Worm (Caenorhabditis elegans): ENCODE results near the gene nep-9.

Gene nep-9

DNA sequence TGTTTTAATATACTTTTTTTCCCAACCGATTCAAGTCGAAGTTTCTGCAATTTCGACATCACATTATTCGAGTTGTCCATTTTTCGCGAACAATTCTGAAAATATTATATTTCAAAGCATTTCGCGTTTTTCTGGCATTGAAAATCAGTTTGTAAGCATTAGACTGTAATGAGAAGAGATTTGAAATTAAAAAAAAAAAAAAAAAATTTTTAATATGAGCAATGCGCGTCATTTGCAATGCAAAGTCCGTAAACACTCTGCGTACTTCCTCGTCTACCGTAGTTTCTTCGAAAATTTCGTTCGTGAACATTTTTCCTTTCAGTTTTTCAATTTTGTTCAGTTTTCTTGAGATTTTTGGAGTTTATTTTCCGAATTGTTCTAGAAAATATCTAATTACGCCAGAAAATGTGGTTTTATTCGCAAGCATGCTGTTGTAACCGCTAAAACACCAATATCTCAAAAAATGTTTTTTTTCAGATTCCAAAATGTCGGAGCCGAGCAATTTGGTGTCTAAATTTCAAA is 46.2 kb upstream of the nep-9 start, which contains the start of the genes C16C8.5 and C16C8.16:
Gene C16C8.5 (minus strand): TSS at position 101 of the 522 bp plus-strand sequence.
Gene C16C8.16 (plus strand): TSS at position 472 of the 522 bp plus-strand sequence.
- TF ChIP-seq eyg-1 (tag; optimal IDR thresholded peaks at IDR 0.05) (no peak), pat-9 (tag; optimal IDR thresholded peaks at IDR 0.05) (no peak), pros-1 (tag; optimal IDR thresholded peaks at IDR 0.05) (no peak)

DNA sequence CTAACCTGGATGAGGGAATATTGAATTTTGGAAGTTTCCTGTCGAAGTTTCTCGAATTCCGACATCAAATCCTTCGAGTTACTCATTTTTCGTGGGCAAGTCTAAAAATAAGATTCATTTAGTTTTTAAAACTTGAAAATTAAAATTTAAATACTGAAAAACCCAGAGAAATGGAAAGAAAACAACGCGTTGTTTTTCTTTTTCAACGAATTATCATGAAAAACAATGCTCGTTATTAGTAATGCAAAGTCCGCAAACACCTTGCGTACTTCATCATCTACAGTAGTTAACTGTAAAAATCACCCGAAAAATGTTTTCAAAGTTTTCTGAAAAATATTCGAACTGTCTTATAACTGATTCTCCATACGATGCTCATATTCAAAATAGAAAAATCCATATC is 45.2 kb upstream of the nep-9 start, which contains the start of gene C16C8.4:
Gene C16C8.4 (minus strand): TSS at position 101 of the 400 bp plus-strand sequence.
- TF ChIP-seq pat-9 (tag; optimal IDR thresholded peaks at IDR 0.05) (no peak), hlh-30 (tag; optimal IDR thresholded peaks at IDR 0.05; ENCODE audit: insufficient read depth) (no peak), unc-3 (GFP tag; conservative IDR thresholded peaks at IDR 0.05) (no peak), unc-3 (tag; optimal IDR thresholded peaks at IDR 0.05) (no peak), ceh-30 (tag; optimal IDR thresholded peaks at IDR 0.05) (no peak), pros-1 (tag; optimal IDR thresholded peaks at IDR 0.05) (no peak), ceh-45 (GFP tag; IDR thresholded peaks at IDR 0.05) (no peak), F13H6.1 (tag; optimal IDR thresholded peaks at IDR 0.05) (no peak), pag-3 (tag; optimal IDR thresholded peaks at IDR 0.05; ENCODE audit: borderline replicate concordance) (no peak), madf-2 (tag; optimal IDR thresholded peaks at IDR 0.05) (no peak), sdc-2 (tag; optimal IDR thresholded peaks at IDR 0.05) (no peak), ceh-31 (tag; optimal IDR thresholded peaks at IDR 0.05) (no peak), K09A11.1 (tag; optimal IDR thresholded peaks at IDR 0.05; ENCODE audit: insufficient read depth) (no peak), fkh-10 (GFP tag; optimal IDR thresholded peaks at IDR 0.05) (no peak), ceh-14 (tag; optimal IDR thresholded peaks at IDR 0.05) (no peak), sox-2 (GFP tag; IDR thresholded peaks at IDR 0.05) (no peak), C38D4.7 (GFP tag; optimal IDR thresholded peaks at IDR 0.05) (no peak), ceh-18 (tag; optimal IDR thresholded peaks at IDR 0.05) (no peak)

DNA sequence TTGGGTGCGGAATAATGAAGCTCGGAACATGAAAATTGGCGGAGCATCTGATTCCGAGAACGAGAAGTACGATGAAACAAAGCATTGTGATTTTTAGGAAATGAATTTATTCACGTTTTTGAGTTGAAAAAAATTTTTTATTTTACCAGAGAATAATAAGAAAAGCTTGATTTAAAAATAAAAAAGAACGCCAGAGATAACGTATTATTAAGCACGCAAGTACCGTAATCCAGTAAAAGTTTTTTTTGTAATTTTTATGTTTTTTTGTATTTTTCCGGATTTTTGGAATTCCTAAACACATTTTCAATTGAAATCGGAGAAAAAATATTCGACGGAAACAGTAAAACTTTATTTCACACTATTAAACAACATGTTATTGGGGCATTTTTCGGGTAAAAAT is 44.0 kb upstream of the nep-9 start, which contains the start of gene C16C8.22:
Gene C16C8.22 (minus strand): TSS at position 101 of the 400 bp plus-strand sequence.
- no peak for TF ChIP-seq nfya-1 (tag; optimal IDR thresholded peaks at IDR 0.05)
- TF ChIP-seq fax-1 (tag; optimal IDR thresholded peaks at IDR 0.05): no peak
- TF ChIP-seq ceh-34 (tag; optimal IDR thresholded peaks at IDR 0.05): no peak
- TF ChIP-seq ceh-18 (tag; optimal IDR thresholded peaks at IDR 0.05): no peak
- no peak for TF ChIP-seq nhr-232 (tag; optimal IDR thresholded peaks at IDR 0.05)
- TF ChIP-seq pros-1 (tag; optimal IDR thresholded peaks at IDR 0.05): no peak
- no peak for TF ChIP-seq ets-4 (tag; optimal IDR thresholded peaks at IDR 0.05)
- TF ChIP-seq zip-5 (tag; optimal IDR thresholded peaks at IDR 0.05): no peak
- no peak for TF ChIP-seq eyg-1 (tag; optimal IDR thresholded peaks at IDR 0.05)
- no peak for TF ChIP-seq ceh-31 (tag; optimal IDR thresholded peaks at IDR 0.05)
- no peak for TF ChIP-seq unc-3 (GFP tag; conservative IDR thresholded peaks at IDR 0.05)
- TF ChIP-seq unc-3 (tag; optimal IDR thresholded peaks at IDR 0.05): no peak
- no peak for TF ChIP-seq elt-4 (tag; optimal IDR thresholded peaks at IDR 0.05)

DNA sequence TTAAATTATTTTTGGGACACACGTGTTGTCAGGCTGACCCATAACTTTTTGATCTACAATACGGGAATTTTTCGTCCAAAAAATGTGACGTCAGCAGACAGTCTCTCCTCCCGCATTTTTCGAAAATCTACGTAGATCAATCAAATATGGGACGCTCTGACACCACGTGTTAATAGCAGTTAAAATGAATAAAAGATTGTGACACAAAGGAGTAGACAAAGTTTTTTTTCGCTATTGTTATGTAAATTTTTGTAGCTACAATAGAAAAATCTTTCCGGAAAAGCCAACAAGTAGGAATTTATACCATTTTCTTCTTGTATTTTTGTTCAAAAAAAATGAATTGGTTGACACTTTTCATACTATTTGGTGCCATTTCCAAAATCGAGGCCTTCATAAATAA is 42.3 kb upstream of the nep-9 start, which contains the start of gene C16C8.27:
Gene C16C8.27 (plus strand): TSS at position 301 of the 400 bp plus-strand sequence.
- no peak for TF ChIP-seq nhr-11 (tag; optimal IDR thresholded peaks at IDR 0.05)
- no peak for TF ChIP-seq pros-1 (tag; optimal IDR thresholded peaks at IDR 0.05)
- no peak for TF ChIP-seq tbx-2 (tag; optimal IDR thresholded peaks at IDR 0.05)
- TF ChIP-seq syd-9 (tag; optimal IDR thresholded peaks at IDR 0.05): no peak
- no peak for TF ChIP-seq ceh-34 (tag; optimal IDR thresholded peaks at IDR 0.05)
- TF ChIP-seq ceh-30 (tag; optimal IDR thresholded peaks at IDR 0.05): no peak
- TF ChIP-seq hlh-13 (GFP tag; optimal IDR thresholded peaks at IDR 0.05): no peak
- no peak for TF ChIP-seq pat-9 (tag; optimal IDR thresholded peaks at IDR 0.05)
- no peak for TF ChIP-seq mec-3 (tag; optimal IDR thresholded peaks at IDR 0.05; ENCODE audit: borderline replicate concordance)
- no peak for TF ChIP-seq C08G9.2 (tag; optimal IDR thresholded peaks at IDR 0.05)
- TF ChIP-seq lim-6 (tag; optimal IDR thresholded peaks at IDR 0.05): no peak
- no peak for TF ChIP-seq hlh-6 (tag; optimal IDR thresholded peaks at IDR 0.05)
- no peak for TF ChIP-seq pqm-1 (tag; optimal IDR thresholded peaks at IDR 0.05)
- no peak for TF ChIP-seq ceh-45 (GFP tag; IDR thresholded peaks at IDR 0.05)
- TF ChIP-seq ref-2 (tag; optimal IDR thresholded peaks at IDR 0.05): no peak

All from whole organism, late embryonic.